Worm (Caenorhabditis elegans) whole organism, early embryonic: ENCODE results near the gene F36D3.8.

ENCODE experiments used
- B0310.2 ChIP-seq: sonication (generic microtip); optimal IDR thresholded peaks from 2 replicates; lab custom pipeline; 2016; ENCODE audit warnings: mild to moderate bottlenecking, missing genetic modification characterization, missing compliant biosample characterization
- F13C5.2 ChIP-seq: sonication (generic microtip); optimal IDR thresholded peaks from 2 replicates; lab custom pipeline; 2017; ENCODE audit warnings: mild to moderate bottlenecking, missing genetic modification characterization, inconsistent platforms, missing compliant biosample characterization
- aly-1 ChIP-seq: sonication (generic microtip); optimal IDR thresholded peaks from 2 replicates; lab custom pipeline; 2016; ENCODE audit warnings: missing genetic modification characterization, missing compliant biosample characterization
- ama-1 ChIP-seq: fragments of 150-350 bp; optimal IDR thresholded peaks from 2 replicates; lab custom pipeline; 2014
- ceh-13 ChIP-seq: fragments of 200-800 bp; sonication (Bioruptor generic); optimal IDR thresholded peaks from 2 replicates; lab custom pipeline; 2018; ENCODE audit warnings: mild to moderate bottlenecking, missing genetic modification characterization, missing compliant biosample characterization
- ceh-36 ChIP-seq: sonication (generic microtip); optimal IDR thresholded peaks from 2 replicates; lab custom pipeline; 2016; ENCODE audit warnings: missing genetic modification characterization, inconsistent platforms, missing compliant biosample characterization
- ets-7 ChIP-seq: sonication (generic microtip); optimal IDR thresholded peaks from 2 replicates; lab custom pipeline; 2016; ENCODE audit warnings: missing genotype, missing genetic modification characterization, missing compliant biosample characterization
- flt-1 ChIP-seq: fragments of 200-800 bp; sonication (Bioruptor generic); IDR thresholded peaks from 2 replicates; pipeline ENCODE4 v1.3.6; 2022; ENCODE audit warnings: missing genetic modification characterization, missing compliant biosample characterization
- hmbx-1 ChIP-seq: sonication (generic microtip); optimal IDR thresholded peaks from 2 replicates; lab custom pipeline; 2016; ENCODE audit warnings: mild to moderate bottlenecking, missing genetic modification characterization, missing compliant biosample characterization
- hmg-4 ChIP-seq: fragments of 200-800 bp; sonication (Bioruptor generic); optimal IDR thresholded peaks from 2 replicates; lab custom pipeline; 2018; ENCODE audit warnings: mild to moderate bottlenecking, missing genetic modification characterization, missing compliant biosample characterization
- hnd-1 ChIP-seq: sonication (generic microtip); optimal IDR thresholded peaks from 2 replicates; lab custom pipeline; 2016; ENCODE audit warnings: missing genetic modification characterization, missing compliant biosample characterization
- pes-1 ChIP-seq: fragments of 200-800 bp; sonication (Bioruptor generic); IDR thresholded peaks from 2 replicates; pipeline ENCODE4 v1.3.6; 2022; ENCODE audit warnings: missing genetic modification reagents, missing genetic modification characterization, missing compliant biosample characterization
- scrt-1 ChIP-seq: fragments of 200-800 bp; sonication (Bioruptor generic); IDR thresholded peaks from 2 replicates; pipeline ENCODE4 v1.3.6; 2022; ENCODE audit warnings: missing genetic modification characterization, missing compliant biosample characterization
- sea-1 ChIP-seq: fragments of 200-800 bp; sonication (Bioruptor generic); conservative IDR thresholded peaks from 2 replicates; pipeline ENCODE4 v1.3.6; 2022; ENCODE audit warnings: missing genetic modification characterization, missing compliant biosample characterization
- tbx-11 ChIP-seq: fragments of 200-800 bp; sonication (Bioruptor generic); IDR thresholded peaks from 2 replicates; pipeline ENCODE4 v1.3.6; 2022; ENCODE audit warnings: missing genetic modification characterization, missing compliant biosample characterization
- tbx-37 ChIP-seq: fragments of 200-800 bp; sonication (Bioruptor generic); conservative IDR thresholded peaks from 2 replicates; pipeline ENCODE4 v1.3.6; 2022; ENCODE audit warnings: missing genetic modification reagents, missing genetic modification characterization, missing compliant biosample characterization
- tra-4 ChIP-seq: sonication (generic microtip); optimal IDR thresholded peaks from 2 replicates; lab custom pipeline; 2017; ENCODE audit warnings: missing genetic modification characterization, missing compliant biosample characterization

The F36D3.8 gene

ce11 chrV:16537908-16538446 lies 11.0 kb downstream of the F36D3.8 start, which contains the start of gene Y32B12B.2:
Y32B12B.2 (plus strand) TSS chrV:16538396.
- no peak for TF ChIP-seq hmbx-1 (tag; lab: Kevin White, UChicago)
- no peak for TF ChIP-seq hnd-1 (tag; lab: Kevin White, UChicago)
- no peak for TF ChIP-seq tbx-37 (GFP tag; lab: Robert Waterston, UW)
- TF ChIP-seq F13C5.2 (tag; lab: Kevin White, UChicago), result no peak
- no peak for TF ChIP-seq aly-1
- no peak for TF ChIP-seq tra-4 (tag; lab: Kevin White, UChicago)
- TF ChIP-seq ceh-36 (tag; lab: Kevin White, UChicago), result no peak
- TF ChIP-seq pes-1 (GFP tag; lab: Robert Waterston, UW), result no peak
- no peak for TF ChIP-seq ceh-13
- TF ChIP-seq B0310.2 (tag; lab: Kevin White, UChicago), result no peak
- TF ChIP-seq sea-1 (GFP tag; lab: Robert Waterston, UW), result no peak
- TF ChIP-seq hmg-4 (GFP tag; lab: Kevin White, UChicago), result no peak
- no peak for TF ChIP-seq tbx-11
- TF ChIP-seq ama-1 (lab: Kevin White, UChicago), result no peak

- TF ChIP-seq B0310.2 (tag; lab: Kevin White, UChicago), result no peak
- TF ChIP-seq F13C5.2 (tag; lab: Kevin White, UChicago), result no peak
- TF ChIP-seq pes-1 (GFP tag; lab: Robert Waterston, UW), result no peak
- no peak for TF ChIP-seq hnd-1 (tag; lab: Kevin White, UChicago)
- TF ChIP-seq ets-7, result no peak
- no peak for TF ChIP-seq aly-1
- no peak for TF ChIP-seq hmg-4 (GFP tag; lab: Kevin White, UChicago)
- no peak for TF ChIP-seq tra-4 (tag; lab: Kevin White, UChicago)
These were observed 12.7 kb downstream of the F36D3.8 start for ce11 chrV:16539666-16540065.

- TF ChIP-seq B0310.2 (tag; lab: Kevin White, UChicago), result no peak
- no peak for TF ChIP-seq scrt-1
- TF ChIP-seq ets-7, result no peak
- TF ChIP-seq pes-1 (GFP tag; lab: Robert Waterston, UW), result no peak
- TF ChIP-seq hmbx-1 (tag; lab: Kevin White, UChicago), result no peak
- TF ChIP-seq ceh-13, result no peak
- no peak for TF ChIP-seq sea-1 (GFP tag; lab: Robert Waterston, UW)
- no peak for TF ChIP-seq ama-1 (lab: Kevin White, UChicago)
- no peak for TF ChIP-seq flt-1 (GFP tag; lab: Robert Waterston, UW)
- TF ChIP-seq aly-1, result no peak
- no peak for TF ChIP-seq tbx-37 (GFP tag; lab: Robert Waterston, UW)
- no peak for TF ChIP-seq F13C5.2 (tag; lab: Kevin White, UChicago)
- TF ChIP-seq hmg-4 (GFP tag; lab: Kevin White, UChicago), result no peak
- no peak for TF ChIP-seq ceh-36 (tag; lab: Kevin White, UChicago)
These were observed 13.7 kb downstream of the F36D3.8 start for ce11 chrV:16540657-16541056.

- TF ChIP-seq scrt-1, result no peak
- no peak for TF ChIP-seq tra-4 (tag; lab: Kevin White, UChicago)
- TF ChIP-seq B0310.2 (tag; lab: Kevin White, UChicago), result no peak
- no peak for TF ChIP-seq ceh-36 (tag; lab: Kevin White, UChicago)
These were observed 23.7 kb downstream of the F36D3.8 start, which contains the start of gene srbc-65 for ce11 chrV:16550680-16551079. srbc-65 (plus strand) TSS chrV:16550980.

- TF ChIP-seq tra-4 (tag; lab: Kevin White, UChicago) (no peak), F13C5.2 (tag; lab: Kevin White, UChicago) (no peak), tbx-11 (peak; percentile 74), sea-1 (GFP tag; lab: Robert Waterston, UW) (peak; percentile 54; the same call in 1 of the 2 replicates), tbx-37 (GFP tag; lab: Robert Waterston, UW) (peak; percentile 79), aly-1 (peak; percentile 16), B0310.2 (tag; lab: Kevin White, UChicago) (peak; percentile 5), ama-1 (lab: Kevin White, UChicago) (no peak), scrt-1 (peak; percentile 82), pes-1 (GFP tag; lab: Robert Waterston, UW) (peak; percentile 92), hnd-1 (tag; lab: Kevin White, UChicago) (peak; percentile 13), flt-1 (GFP tag; lab: Robert Waterston, UW) (no peak), ets-7 (peak; percentile 2), ceh-36 (tag; lab: Kevin White, UChicago) (no peak), hmg-4 (GFP tag; lab: Kevin White, UChicago) (peak; percentile 49), ceh-13 (peak; percentile 41), hmbx-1 (tag; lab: Kevin White, UChicago) (no peak)
These were observed 26.0 kb downstream of the F36D3.8 start, which contains the start of gene Y32B12B.4 for ce11 chrV:16552929-16553328. Y32B12B.4 (plus strand) TSS chrV:16553327.

- TF ChIP-seq ama-1 (lab: Kevin White, UChicago) (no peak), aly-1 (no peak), tra-4 (tag; lab: Kevin White, UChicago) (no peak), ceh-36 (tag; lab: Kevin White, UChicago) (no peak), tbx-11 (no peak), scrt-1 (no peak), ets-7 (no peak), hnd-1 (tag; lab: Kevin White, UChicago) (no peak)
These were observed 38.7 kb downstream of the F36D3.8 start, which contains the start of gene sru-45 for ce11 chrV:16565639-16566038. sru-45 (plus strand) TSS chrV:16565939.

ce11 chrV:16568056-16568455 lies 41.1 kb downstream of the F36D3.8 start:
- TF ChIP-seq ceh-36 (tag; lab: Kevin White, UChicago), result no peak
- TF ChIP-seq tra-4 (tag; lab: Kevin White, UChicago), result no peak
- no peak for TF ChIP-seq scrt-1
- TF ChIP-seq pes-1 (GFP tag; lab: Robert Waterston, UW), result no peak
- no peak for TF ChIP-seq sea-1 (GFP tag; lab: Robert Waterston, UW)
- no peak for TF ChIP-seq F13C5.2 (tag; lab: Kevin White, UChicago)
- no peak for TF ChIP-seq flt-1 (GFP tag; lab: Robert Waterston, UW)
- no peak for TF ChIP-seq ets-7
- no peak for TF ChIP-seq hmbx-1 (tag; lab: Kevin White, UChicago)
- TF ChIP-seq hmg-4 (GFP tag; lab: Kevin White, UChicago), result no peak
- no peak for TF ChIP-seq tbx-37 (GFP tag; lab: Robert Waterston, UW)
